Worm (Caenorhabditis elegans): ENCODE data around the gene F53H4.4.

F53H4.4 gene

ce11 chrX:15838496-15838948 lies 27.7 kb upstream of the F53H4.4 start, which contains the start of gene acox-1.6 (continued):
- peak in 1 of 2 experiments; percentile 48 for TF ChIP-seq hif-1 (tag; optimal IDR thresholded peaks at IDR 0.05)
- TF ChIP-seq nhr-11 (tag; optimal IDR thresholded peaks at IDR 0.05), result no peak
- no peak for TF ChIP-seq set-16 (GFP tag; IDR thresholded peaks at IDR 0.05)
- no peak for TF ChIP-seq mep-1 (tag; optimal IDR thresholded peaks at IDR 0.05)
- no peak for TF ChIP-seq lim-7 (GFP tag; IDR thresholded peaks at IDR 0.05)
- no peak for TF ChIP-seq zip-11 (GFP tag; IDR thresholded peaks at IDR 0.05)
- TF ChIP-seq Y105C5A.15 (GFP tag; IDR thresholded peaks at IDR 0.05), result no peak
- TF ChIP-seq aha-1 (tag), result peak; percentile 68

ce11 chrX:15841086-15841622 lies 25.0 kb upstream of the F53H4.4 start, which contains the start of gene serp-1.1:
Gene serp-1.1, plus strand, starts transcription at chrX:15841572.
- TF ChIP-seq nhr-237 (tag; optimal IDR thresholded peaks at IDR 0.05), result peak; percentile 76
- TF ChIP-seq nhr-10 (tag; optimal IDR thresholded peaks at IDR 0.05), result peak; percentile 94
- peak; percentile 42 for TF ChIP-seq unc-39 (tag; optimal IDR thresholded peaks at IDR 0.05)
- peak; percentile 62 for TF ChIP-seq zag-1 (tag; optimal IDR thresholded peaks at IDR 0.05)
- TF ChIP-seq F49E8.2 (tag; optimal IDR thresholded peaks at IDR 0.05; ENCODE audit: borderline replicate concordance), result no peak
- no peak for TF ChIP-seq daf-19 (GFP tag; conservative IDR thresholded peaks at IDR 0.05)
- no peak for TF ChIP-seq skn-1 (tag; optimal IDR thresholded peaks at IDR 0.05)
- peak; percentile 100 for TF ChIP-seq aha-1 (tag)
- TF ChIP-seq zfp-3 (GFP tag; conservative IDR thresholded peaks at IDR 0.05), result peak; percentile 96
- peak; percentile 90 for TF ChIP-seq fos-1 (tag; optimal IDR thresholded peaks at IDR 0.05)
- TF ChIP-seq mep-1 (tag; optimal IDR thresholded peaks at IDR 0.05), result peak; percentile 99
- peak; percentile 96 for TF ChIP-seq F37D6.2 (tag; optimal IDR thresholded peaks at IDR 0.05)
- TF ChIP-seq T20F7.1 (GFP tag; optimal IDR thresholded peaks at IDR 0.05), result peak; percentile 95
- TF ChIP-seq dmd-6 (GFP tag; IDR thresholded peaks at IDR 0.05), result peak; percentile 100
- peak; percentile 97 for TF ChIP-seq spr-1 (tag; optimal IDR thresholded peaks at IDR 0.05)
- peak; percentile 92 for TF ChIP-seq D1046.2 (GFP tag; IDR thresholded peaks at IDR 0.05)
- peak; percentile 95 for TF ChIP-seq lin-29 (GFP tag; IDR thresholded peaks at IDR 0.05)
- peak; percentile 91 for TF ChIP-seq pqm-1 (tag; optimal IDR thresholded peaks at IDR 0.05)
- TF ChIP-seq zfp-2 (tag; optimal IDR thresholded peaks at IDR 0.05), result peak; percentile 83
- TF ChIP-seq snpc-4 (tag; optimal IDR thresholded peaks at IDR 0.05), result peak; percentile 42
- TF ChIP-seq unc-62 (GFP tag; optimal IDR thresholded peaks at IDR 0.05 in 1 of 2), result peak in 1 of 2 experiments; percentile 100
- TF ChIP-seq unc-62 (tag; optimal IDR thresholded peaks at IDR 0.05), result peak; percentile 68
- TF ChIP-seq duxl-1 (tag; optimal IDR thresholded peaks at IDR 0.05; ENCODE audit: poor library complexity), result peak; percentile 97
- peak; percentile 98 for TF ChIP-seq nhr-25 (tag; optimal IDR thresholded peaks at IDR 0.05; ENCODE audit: borderline replicate concordance, insufficient read depth)
- peak; percentile 96 for TF ChIP-seq nhr-11 (tag; optimal IDR thresholded peaks at IDR 0.05)
- TF ChIP-seq dmd-9 (GFP tag; IDR thresholded peaks at IDR 0.05), result peak; percentile 92
- TF ChIP-seq ceh-28 (tag; optimal IDR thresholded peaks at IDR 0.05), result peak; percentile 77
- TF ChIP-seq ceh-44 (GFP tag; IDR thresholded peaks at IDR 0.05), result peak; percentile 25; the same call in 1 of the 2 replicates
- TF ChIP-seq lin-1 (GFP tag; IDR thresholded peaks at IDR 0.05), result peak; percentile 99; the same call in 1 of the 2 replicates
- TF ChIP-seq Y75B8A.6 (GFP tag; IDR thresholded peaks at IDR 0.05), result peak; percentile 96
- TF ChIP-seq set-16 (GFP tag; IDR thresholded peaks at IDR 0.05), result peak; percentile 97
- peak; percentile 99 for TF ChIP-seq tra-1 (GFP tag; IDR thresholded peaks at IDR 0.05)
- no peak for TF ChIP-seq zip-11 (GFP tag; IDR thresholded peaks at IDR 0.05)
- no peak for TF ChIP-seq unc-130 (GFP tag; optimal IDR thresholded peaks at IDR 0.05)
- TF ChIP-seq hlh-11 (tag; optimal IDR thresholded peaks at IDR 0.05), result peak; percentile 100
- peak; percentile 99 for TF ChIP-seq lin-13 (GFP tag; optimal IDR thresholded peaks at IDR 0.05)
- peak; percentile 98 for TF ChIP-seq egl-43 (GFP tag; IDR thresholded peaks at IDR 0.05)
- peak; percentile 64 for TF ChIP-seq lin-15B (tag; optimal IDR thresholded peaks at IDR 0.05)
- peak; percentile 99 for TF ChIP-seq hmg-1.1 (GFP tag; IDR thresholded peaks at IDR 0.05)
- TF ChIP-seq nhr-111 (GFP tag; optimal IDR thresholded peaks at IDR 0.05), result no peak
- TF ChIP-seq F10B5.3 (tag; optimal IDR thresholded peaks at IDR 0.05), result peak; percentile 92
- peak; percentile 95 for TF ChIP-seq jun-1 (tag; optimal IDR thresholded peaks at IDR 0.05)
- TF ChIP-seq Y48G9A.11 (GFP tag; IDR thresholded peaks at IDR 0.05), result peak; percentile 49; the same call in 1 of the 2 replicates
- TF ChIP-seq dve-1 (tag; optimal IDR thresholded peaks at IDR 0.05; ENCODE audit: insufficient read depth), result peak; percentile 100
- peak; percentile 97 for TF ChIP-seq nhr-6 (tag; optimal IDR thresholded peaks at IDR 0.05)
- 0 out of 2 replicates have a peak, but pooled peaks have one; percentile 55 for TF ChIP-seq Y105C5A.15 (GFP tag; IDR thresholded peaks at IDR 0.05)
